Worm (Caenorhabditis elegans) whole organism, young adult: ENCODE data around the gene dmsr-1.

Experiments
- B0019.2 ChIP-seq: fragments of 200-800 bp; sonication (Bioruptor generic); conservative IDR thresholded peaks from 2 replicates; pipeline ENCODE4 v1.3.6; 2022; ENCODE audit warnings: missing genetic modification reagents, missing genetic modification characterization, missing compliant biosample characterization
- F10E7.11 ChIP-seq: sonication (generic microtip); optimal IDR thresholded peaks from 2 replicates; lab custom pipeline; 2017; ENCODE audit warnings: mild to moderate bottlenecking, missing genetic modification characterization, moderate library complexity, missing compliant biosample characterization
- F22D6.2 ChIP-seq: sonication (generic microtip); optimal IDR thresholded peaks from 2 replicates; lab custom pipeline; 2016; ENCODE audit warnings: mild to moderate bottlenecking, missing genetic modification characterization, missing compliant biosample characterization
- F33H1.4 ChIP-seq: fragments of 200-800 bp; sonication (Bioruptor generic); IDR thresholded peaks from 2 replicates; pipeline ENCODE4 v1.3.6; 2022; ENCODE audit warnings: missing genetic modification reagents, missing genetic modification characterization, missing compliant biosample characterization
- F37B4.10 ChIP-seq: fragments of 200-800 bp; sonication (Bioruptor generic); IDR thresholded peaks from 2 replicates; pipeline ENCODE4 v1.3.6; 2022; ENCODE audit warnings: missing genetic modification characterization, missing compliant biosample characterization
- F39B2.1 ChIP-seq: fragments of 200-800 bp; sonication (Bioruptor generic); IDR thresholded peaks from 2 replicates; pipeline ENCODE4 v1.3.6; 2022; ENCODE audit warnings: missing genetic modification reagents, missing genetic modification characterization, missing compliant biosample characterization
- Y67H2A.10 ChIP-seq: fragments of 200-800 bp; sonication (Bioruptor generic); conservative IDR thresholded peaks from 2 replicates; pipeline ENCODE4 v1.3.6; 2022; ENCODE audit warnings: missing genetic modification reagents, missing genetic modification characterization, missing compliant biosample characterization
- Y95B8A.8 ChIP-seq: fragments of 200-800 bp; sonication (Bioruptor generic); IDR thresholded peaks from 2 replicates; pipeline ENCODE4 v1.3.6; 2022; ENCODE audit warnings: missing genetic modification reagents, missing genetic modification characterization, missing compliant biosample characterization
- ZK185.1 ChIP-seq: sonication (generic microtip); optimal IDR thresholded peaks from 2 replicates; lab custom pipeline; 2016; ENCODE audit warnings: mild to moderate bottlenecking, missing genetic modification characterization, missing compliant biosample characterization; ENCODE audit not compliant: poor library complexity, severe bottlenecking
- akir-1 ChIP-seq: fragments of 200-800 bp; sonication (Bioruptor generic); optimal IDR thresholded peaks from 2 replicates; lab custom pipeline; 2018; ENCODE audit warnings: mild to moderate bottlenecking, missing genetic modification characterization, moderate library complexity, missing compliant biosample characterization
- ama-1 ChIP-seq, 3 experiments: fragments of 150-350 bp in 1 of 3; sonication (generic microtip) in 2 of 3; optimal IDR thresholded peaks; 2 replicates each; lab custom pipeline; 2014 to 2018; ENCODE audit warnings: missing biosample characterization in 2 of 3, missing genetic modification characterization in 2 of 3, missing genetic modification reagents in 2 of 3
- atf-7 ChIP-seq: sonication (generic microtip); optimal IDR thresholded peaks from 2 replicates; lab custom pipeline; 2017; ENCODE audit warnings: mild to moderate bottlenecking, missing genetic modification characterization, missing compliant biosample characterization
- athp-1 ChIP-seq: sonication (generic microtip); optimal IDR thresholded peaks from 2 replicates; lab custom pipeline; 2017; ENCODE audit warnings: mild to moderate bottlenecking, missing genetic modification characterization, missing compliant biosample characterization
- ccch-3 ChIP-seq: fragments of 200-800 bp; sonication (Bioruptor generic); optimal IDR thresholded peaks from 2 replicates; lab custom pipeline; 2018; ENCODE audit warnings: mild to moderate bottlenecking, missing genetic modification characterization, missing compliant biosample characterization
- ceh-58 ChIP-seq: fragments of 200-800 bp; sonication (Bioruptor generic); IDR thresholded peaks from 2 replicates; pipeline ENCODE4 v1.3.6; 2022; ENCODE audit warnings: missing genetic modification characterization, missing compliant biosample characterization
- ceh-91 ChIP-seq: fragments of 200-800 bp; sonication (Bioruptor generic); IDR thresholded peaks from 2 replicates; pipeline ENCODE4 v1.3.6; 2022; ENCODE audit warnings: missing genetic modification reagents, missing genetic modification characterization, missing compliant biosample characterization
- chd-7 ChIP-seq: sonication (generic microtip); optimal IDR thresholded peaks from 2 replicates; lab custom pipeline; 2016; ENCODE audit warnings: mild to moderate bottlenecking, missing genetic modification characterization, moderate library complexity, missing compliant biosample characterization
- dpff-1 ChIP-seq: sonication (generic microtip); optimal IDR thresholded peaks from 2 replicates; lab custom pipeline; 2017; ENCODE audit warnings: mild to moderate bottlenecking, missing genetic modification characterization, missing compliant biosample characterization
- dpl-1 ChIP-seq: fragments of 150-350 bp; optimal IDR thresholded peaks from 2 replicates; lab custom pipeline; 2014; ENCODE audit warnings: missing biosample characterization, missing genetic modification reagents, missing genetic modification characterization
- egl-18 ChIP-seq: fragments of 200-800 bp; sonication (Bioruptor generic); IDR thresholded peaks from 2 replicates; pipeline ENCODE4 v1.3.6; 2022; ENCODE audit warnings: missing genetic modification reagents, missing genetic modification characterization, missing compliant biosample characterization
- ekl-4 ChIP-seq: fragments of 200-800 bp; sonication (Bioruptor generic); IDR thresholded peaks from 2 replicates; pipeline ENCODE4 v1.3.6; 2022; ENCODE audit warnings: missing genetic modification reagents, missing genetic modification characterization, missing compliant biosample characterization
- hlh-12 ChIP-seq: sonication (generic microtip); optimal IDR thresholded peaks from 2 replicates; lab custom pipeline; 2016; ENCODE audit warnings: missing genetic modification characterization, missing compliant biosample characterization
- hlh-26 ChIP-seq: fragments of 200-800 bp; sonication (Bioruptor generic); conservative IDR thresholded peaks from 2 replicates; pipeline ENCODE4 v1.3.6; 2022; ENCODE audit warnings: missing genetic modification reagents, missing genetic modification characterization, missing compliant biosample characterization
- lag-1 ChIP-seq: fragments of 200-800 bp; sonication (Bioruptor generic); IDR thresholded peaks from 2 replicates; pipeline ENCODE4 v1.3.6; 2022; ENCODE audit warnings: missing genetic modification reagents, missing genetic modification characterization, missing compliant biosample characterization
- lin-35 ChIP-seq, 3 experiments: fragments of 150-350 bp in 2 of 3; sonication (generic microtip) in 1 of 3; optimal IDR thresholded peaks; 2 replicates each; lab custom pipeline; 2014 to 2018; ENCODE audit warnings: missing biosample characterization in 3 of 3, missing genetic modification characterization in 3 of 3, missing genetic modification reagents in 3 of 3
- lin-40 ChIP-seq: sonication (generic microtip); optimal IDR thresholded peaks from 2 replicates; lab custom pipeline; 2016; ENCODE audit warnings: missing genetic modification characterization, mild to moderate bottlenecking, missing compliant biosample characterization, missing genotype, missing genetic modification reagents
- lin-54 ChIP-seq: fragments of 200-800 bp; sonication (Bioruptor generic); optimal IDR thresholded peaks from 2 replicates; lab custom pipeline; 2018; ENCODE audit warnings: mild to moderate bottlenecking, missing genetic modification characterization, missing compliant biosample characterization
- madf-10 ChIP-seq: sonication (generic microtip); optimal IDR thresholded peaks from 2 replicates; lab custom pipeline; 2016; ENCODE audit warnings: mild to moderate bottlenecking, missing genetic modification characterization, missing compliant biosample characterization
- madf-6 ChIP-seq: fragments of 200-800 bp; sonication (Bioruptor generic); IDR thresholded peaks from 2 replicates; pipeline ENCODE4 v1.3.6; 2022; ENCODE audit warnings: missing genetic modification reagents, missing genetic modification characterization, missing compliant biosample characterization
- mel-28 ChIP-seq: sonication (generic microtip); optimal IDR thresholded peaks from 2 replicates; lab custom pipeline; 2016; ENCODE audit warnings: borderline replicate concordance, mild to moderate bottlenecking, missing genetic modification characterization, missing compliant biosample characterization
- pbrm-1 ChIP-seq: fragments of 200-800 bp; sonication (Bioruptor generic); IDR thresholded peaks from 2 replicates; pipeline ENCODE4 v1.3.6; 2022; ENCODE audit warnings: missing genetic modification reagents, missing genetic modification characterization, missing compliant biosample characterization
- rpc-1 ChIP-seq, 2 experiments: fragments of 150-350 bp in 1 of 2; sonication (generic microtip) in 1 of 2; optimal IDR thresholded peaks; 2 replicates each; lab custom pipeline; 2014 to 2018; ENCODE audit warnings: missing biosample characterization in 1 of 2, missing genetic modification characterization in 1 of 2, missing genetic modification reagents in 1 of 2, missing genotype in 1 of 2
- sdz-38 ChIP-seq: sonication (generic microtip); optimal IDR thresholded peaks from 2 replicates; lab custom pipeline; 2016; ENCODE audit warnings: missing genotype, missing genetic modification characterization, missing compliant biosample characterization
- sea-2 ChIP-seq: fragments of 200-800 bp; sonication (Bioruptor generic); IDR thresholded peaks from 2 replicates; pipeline ENCODE4 v1.3.6; 2022; ENCODE audit warnings: missing genetic modification characterization, missing compliant biosample characterization
- somi-1 ChIP-seq: fragments of 200-800 bp; sonication (Bioruptor generic); optimal IDR thresholded peaks from 2 replicates; lab custom pipeline; 2018; ENCODE audit warnings: mild to moderate bottlenecking, missing genetic modification characterization, missing compliant biosample characterization
- tbp1 ChIP-seq: fragments of 200-800 bp; sonication (Bioruptor generic); optimal IDR thresholded peaks from 2 replicates; lab custom pipeline; 2018; ENCODE audit warnings: mild to moderate bottlenecking, missing genetic modification characterization, missing compliant biosample characterization
- unc-130 ChIP-seq: sonication (generic microtip); optimal IDR thresholded peaks from 2 replicates; lab custom pipeline; 2016; ENCODE audit warnings: missing genetic modification reagents, missing genetic modification characterization, missing compliant biosample characterization
- ztf-28 ChIP-seq: fragments of 200-800 bp; sonication (Bioruptor generic); IDR thresholded peaks from 2 replicates; pipeline ENCODE4 v1.3.6; 2022; ENCODE audit warnings: missing genetic modification reagents, missing genetic modification characterization, missing compliant biosample characterization

dmsr-1 gene

ce11 chrV:11412125-11412524, 26.4 kb upstream of the dmsr-1 start (continued):
- TF ChIP-seq rpc-1 (optimal IDR thresholded peaks at IDR 0.05; lab: Kevin White, UChicago) = peak; percentile 64
- peak; percentile 83 for TF ChIP-seq rpc-1 (tag; optimal IDR thresholded peaks at IDR 0.05; lab: Kevin White, UChicago)
- TF ChIP-seq lin-40 = no peak
- no peak for TF ChIP-seq F10E7.11 (tag; lab: Kevin White, UChicago)
- peak; percentile 87 for TF ChIP-seq tbp1 (GFP tag; lab: Kevin White, UChicago)
- TF ChIP-seq sea-2 (GFP tag; lab: Robert Waterston, UW) = no peak

ce11 chrV:11415059-11415458, 23.5 kb upstream of the dmsr-1 start, which contains the start of gene deg-3:
TSS of gene deg-3 (minus strand) at chrV:11415159.
- no peak for TF ChIP-seq F37B4.10 (GFP tag; lab: Robert Waterston, UW)
- TF ChIP-seq sdz-38 (tag; lab: Kevin White, UChicago) = no peak
- no peak for TF ChIP-seq akir-1
- TF ChIP-seq ekl-4 (GFP tag; lab: Robert Waterston, UW) = no peak
- no peak for TF ChIP-seq F39B2.1
- no peak for TF ChIP-seq dpl-1 (GFP tag; lab: Kevin White, UChicago)
- no peak for TF ChIP-seq somi-1 (GFP tag; lab: Kevin White, UChicago)
- TF ChIP-seq F33H1.4 = no peak
- TF ChIP-seq athp-1 = no peak
- no peak for TF ChIP-seq Y67H2A.10 (GFP tag; lab: Robert Waterston, UW)
- TF ChIP-seq unc-130 (GFP tag; lab: Kevin White, UChicago) = no peak
- no peak for TF ChIP-seq ztf-28 (GFP tag; lab: Robert Waterston, UW)
- no peak for TF ChIP-seq F22D6.2 (tag; lab: Kevin White, UChicago)
- TF ChIP-seq dpff-1 (tag; lab: Kevin White, UChicago) = no peak
- TF ChIP-seq B0019.2 (GFP tag; lab: Robert Waterston, UW) = no peak
- TF ChIP-seq Y95B8A.8 (GFP tag; lab: Robert Waterston, UW) = no peak
- no peak for TF ChIP-seq sea-2 (GFP tag; lab: Robert Waterston, UW)
- TF ChIP-seq ceh-58 (GFP tag; lab: Robert Waterston, UW) = no peak
- TF ChIP-seq, all 124 proteins: peak for 0

- TF ChIP-seq pbrm-1 (GFP tag; lab: Robert Waterston, UW) (no peak), madf-10 (tag; lab: Kevin White, UChicago) (no peak), hlh-12 (no peak), F10E7.11 (tag; lab: Kevin White, UChicago) (no peak), tbp1 (GFP tag; lab: Kevin White, UChicago) (no peak), ccch-3 (GFP tag; lab: Kevin White, UChicago) (no peak), lin-35 (GFP tag; optimal IDR thresholded peaks at IDR 0.05; lab: Kevin White, UChicago) (no peak), chd-7 (tag; lab: Kevin White, UChicago) (no peak), dpl-1 (GFP tag; lab: Kevin White, UChicago) (no peak), ceh-91 (GFP tag; lab: Robert Waterston, UW) (no peak)
Measured at ce11 chrV:11421605-11422004, 17.0 kb upstream of the dmsr-1 start, which contains the start of gene des-2. TSS of gene des-2 (minus strand) at chrV:11421705.

- TF ChIP-seq ZK185.1 (tag; lab: Kevin White, UChicago) (no peak), egl-18 (GFP tag; lab: Robert Waterston, UW) (no peak), madf-6 (GFP tag; lab: Robert Waterston, UW) (no peak), ama-1 (optimal IDR thresholded peaks at IDR 0.05; lab: Kevin White, UChicago) (no peak), ama-1 (GFP tag; optimal IDR thresholded peaks at IDR 0.05; lab: Kevin White, UChicago) (no peak), F33H1.4 (no peak), F37B4.10 (GFP tag; lab: Robert Waterston, UW) (no peak), hlh-26 (GFP tag; lab: Robert Waterston, UW) (no peak), mel-28 (tag; lab: Kevin White, UChicago) (no peak), lag-1 (GFP tag; lab: Robert Waterston, UW) (no peak), atf-7 (tag; lab: Kevin White, UChicago) (no peak), lin-54 (GFP tag; lab: Kevin White, UChicago) (no peak)
Measured at ce11 chrV:11424565-11424964, 14.0 kb upstream of the dmsr-1 start, which contains the start of gene T26H10.2. TSS of gene T26H10.2 (minus strand) at chrV:11424665.
